Fruit fly (Drosophila melanogaster): ENCODE measurements around the gene Usp32.

dm6 chr3L:19929051-19929718 is 58.2 kb downstream of the Usp32 start:
- TF ChIP-seq Ets96B (tag; optimal IDR thresholded peaks at IDR 0.05) = no peak
- peak; percentile 58 for TF ChIP-seq esn (GFP tag; optimal IDR thresholded peaks at IDR 0.05)
- no peak for TF ChIP-seq CG4318 (GFP tag; optimal IDR thresholded peaks at IDR 0.05)
- 0 out of 2 replicates have a peak, but pooled peaks have one; percentile 10 for TF ChIP-seq CG15336 (GFP tag; IDR thresholded peaks at IDR 0.05)
